Fruit fly (Drosophila melanogaster) whole organism, prepupa: ENCODE data around the gene CG31792.

Experiments used
- CG10631 ChIP-seq: fragments of 200-800 bp; sonication (Bioruptor generic); optimal IDR thresholded peaks from 2 replicates; lab custom pipeline; 2016; ENCODE audit warnings: missing biosample characterization, missing genetic modification characterization
- CG10669 ChIP-seq: fragments of 200-800 bp; sonication (Bioruptor generic); optimal IDR thresholded peaks from 3 replicates; lab custom pipeline; 2018; ENCODE audit warnings: missing biosample characterization, mild to moderate bottlenecking, missing genetic modification characterization, moderate library complexity
- CG11294 ChIP-seq: fragments of 200-800 bp; sonication (Bioruptor generic); IDR thresholded peaks from 2 replicates; pipeline ENCODE4 v1.3.6; 2022; ENCODE audit warnings: missing biosample characterization, missing genetic modification characterization
- CG16779 ChIP-seq: fragments of 200-800 bp; sonication (Bioruptor generic); optimal IDR thresholded peaks from 3 replicates; lab custom pipeline; 2017; ENCODE audit warnings: missing biosample characterization, mild to moderate bottlenecking, missing genetic modification characterization
- CG3032 ChIP-seq: fragments of 200-800 bp; optimal IDR thresholded peaks from 2 replicates; lab custom pipeline; 2019; ENCODE audit warnings: missing biosample characterization, mild to moderate bottlenecking, missing genetic modification characterization, moderate library complexity
- CG31627 ChIP-seq: fragments of 200-800 bp; sonication (Bioruptor generic); optimal IDR thresholded peaks from 3 replicates; lab custom pipeline; 2016; ENCODE audit warnings: missing biosample characterization, missing genetic modification characterization
- CG32006 ChIP-seq: fragments of 200-800 bp; sonication (Bioruptor generic); optimal IDR thresholded peaks from 3 replicates; lab custom pipeline; 2017; ENCODE audit warnings: missing biosample characterization, mild to moderate bottlenecking, missing genetic modification characterization
- CG34406 ChIP-seq: fragments of 200-800 bp; sonication (Bioruptor generic); optimal IDR thresholded peaks from 3 replicates; lab custom pipeline; 2016; ENCODE audit warnings: missing biosample characterization, missing genetic modification characterization
- CG3919 ChIP-seq: fragments of 200-800 bp; sonication (Bioruptor generic); optimal IDR thresholded peaks from 3 replicates; lab custom pipeline; 2016; ENCODE audit warnings: missing biosample characterization, missing genetic modification characterization
- CG4318 ChIP-seq: fragments of 200-800 bp; sonication (Bioruptor generic); optimal IDR thresholded peaks from 3 replicates; lab custom pipeline; 2017; ENCODE audit warnings: missing biosample characterization, mild to moderate bottlenecking, missing genetic modification characterization
- CG6163 ChIP-seq: fragments of 200-800 bp; sonication (Bioruptor generic); IDR thresholded peaks from 3 replicates; pipeline ENCODE4 v1.3.6; 2022; ENCODE audit warnings: missing biosample characterization, missing genetic modification characterization
- CG6276 ChIP-seq: fragments of 200-800 bp; sonication (Bioruptor generic); optimal IDR thresholded peaks from 2 replicates; lab custom pipeline; 2017; ENCODE audit warnings: missing biosample characterization, mild to moderate bottlenecking, missing genetic modification characterization
- CG6792 ChIP-seq: fragments of 200-800 bp; sonication (Bioruptor generic); optimal IDR thresholded peaks from 3 replicates; lab custom pipeline; 2016; ENCODE audit warnings: missing biosample characterization, missing genetic modification characterization
- CG6808 ChIP-seq: fragments of 200-800 bp; sonication (Bioruptor generic); optimal IDR thresholded peaks from 3 replicates; lab custom pipeline; 2017; ENCODE audit warnings: missing biosample characterization, missing genetic modification characterization, mild to moderate bottlenecking, moderate library complexity, missing genetic modification reagents
- CG6854 ChIP-seq: fragments of 200-800 bp; sonication (Bioruptor generic); optimal IDR thresholded peaks from 2 replicates; lab custom pipeline; 2017; ENCODE audit warnings: missing biosample characterization, mild to moderate bottlenecking, missing genetic modification characterization
- CG7368 ChIP-seq: fragments of 200-800 bp; sonication (Bioruptor generic); optimal IDR thresholded peaks from 3 replicates; lab custom pipeline; 2016; ENCODE audit warnings: missing biosample characterization, missing genetic modification characterization
- CG8119 ChIP-seq: fragments of 200-800 bp; sonication (Bioruptor generic); IDR thresholded peaks from 3 replicates; pipeline ENCODE4 v1.3.6; 2022; ENCODE audit warnings: missing biosample characterization, missing genetic modification characterization
- CG8319 ChIP-seq: fragments of 200-800 bp; sonication (Bioruptor generic); optimal IDR thresholded peaks from 3 replicates; lab custom pipeline; 2016; ENCODE audit warnings: missing biosample characterization, missing genetic modification characterization
- CG8632 ChIP-seq: fragments of 200-800 bp; sonication (Bioruptor generic); optimal IDR thresholded peaks from 3 replicates; lab custom pipeline; 2016; ENCODE audit warnings: missing biosample characterization, missing genetic modification characterization
- Eip75B ChIP-seq: fragments of 200-800 bp; sonication (Bioruptor generic); optimal IDR thresholded peaks from 3 replicates; lab custom pipeline; 2016; ENCODE audit warnings: missing biosample characterization, missing genetic modification characterization
- Eip78C ChIP-seq: fragments of 200-800 bp; sonication (Bioruptor generic); peaks from one replicate; lab custom pipeline; 2016; ENCODE audit warnings: missing biosample characterization, missing genetic modification characterization
- Eip93F ChIP-seq: fragments of 200-800 bp; sonication (Bioruptor generic); optimal IDR thresholded peaks from 2 replicates; lab custom pipeline; 2016; ENCODE audit warnings: missing biosample characterization, mild to moderate bottlenecking, missing genetic modification characterization
- Ets21C ChIP-seq: fragments of 200-800 bp; sonication (Bioruptor generic); optimal IDR thresholded peaks from 3 replicates; lab custom pipeline; 2016; ENCODE audit warnings: missing biosample characterization, missing genetic modification characterization
- Ets96B ChIP-seq: fragments of 200-800 bp; optimal IDR thresholded peaks from 2 replicates; lab custom pipeline; 2019; ENCODE audit warnings: missing biosample characterization, mild to moderate bottlenecking, missing genetic modification characterization, moderate library complexity
- Gug ChIP-seq: fragments of 200-800 bp; sonication (Bioruptor generic); IDR thresholded peaks from 2 replicates; pipeline ENCODE4 v1.3.6; 2022; ENCODE audit warnings: missing biosample characterization, missing genetic modification characterization
- Hr38 ChIP-seq: sonication (Bioruptor generic); optimal IDR thresholded peaks from 2 replicates; lab custom pipeline; 2016; ENCODE audit warnings: missing biosample characterization, missing genetic modification characterization
- Hr39 ChIP-seq: fragments of 200-800 bp; sonication (Bioruptor generic); optimal IDR thresholded peaks from 2 replicates; lab custom pipeline; 2016; ENCODE audit warnings: missing biosample characterization, missing genetic modification characterization
- Hr4 ChIP-seq: fragments of 200-800 bp; sonication (Bioruptor generic); optimal IDR thresholded peaks from 3 replicates; lab custom pipeline; 2016; ENCODE audit warnings: missing biosample characterization, missing genetic modification characterization
- Lpt ChIP-seq: fragments of 200-800 bp; sonication (Bioruptor generic); optimal IDR thresholded peaks from 3 replicates; lab custom pipeline; 2016; ENCODE audit warnings: missing biosample characterization, missing genetic modification characterization
- Met ChIP-seq: fragments of 200-800 bp; sonication (Bioruptor generic); optimal IDR thresholded peaks from 3 replicates; lab custom pipeline; 2016; ENCODE audit warnings: missing biosample characterization, missing genetic modification characterization
- OdsH ChIP-seq: fragments of 200-800 bp; sonication (Bioruptor generic); optimal IDR thresholded peaks from 3 replicates; lab custom pipeline; 2016; ENCODE audit warnings: missing biosample characterization, missing genetic modification characterization
- Smox ChIP-seq: fragments of 200-800 bp; sonication (Bioruptor generic); optimal IDR thresholded peaks from 3 replicates; lab custom pipeline; 2016; ENCODE audit warnings: missing biosample characterization, missing genetic modification characterization
- Sox102F ChIP-seq: fragments of 200-800 bp; sonication (Bioruptor generic); optimal IDR thresholded peaks from 2 replicates; lab custom pipeline; 2016; ENCODE audit warnings: missing biosample characterization, mild to moderate bottlenecking, missing genetic modification characterization
- Sox14 ChIP-seq: fragments of 200-800 bp; sonication (Bioruptor generic); optimal IDR thresholded peaks from 3 replicates; lab custom pipeline; 2016; ENCODE audit warnings: missing biosample characterization, missing genetic modification characterization
- Sox15 ChIP-seq: fragments of 200-800 bp; sonication (Bioruptor generic); optimal IDR thresholded peaks from 3 replicates; lab custom pipeline; 2016; ENCODE audit warnings: missing biosample characterization, missing genetic modification characterization
- achi ChIP-seq: fragments of 200-800 bp; sonication (Bioruptor generic); optimal IDR thresholded peaks from 3 replicates; lab custom pipeline; 2016; ENCODE audit warnings: missing biosample characterization, missing genetic modification characterization
- acj6 ChIP-seq: fragments of 200-800 bp; sonication (Bioruptor generic); optimal IDR thresholded peaks from 3 replicates; lab custom pipeline; 2016; ENCODE audit warnings: missing biosample characterization, missing genetic modification characterization
- cyc ChIP-seq: fragments of 200-800 bp; sonication (Bioruptor generic); optimal IDR thresholded peaks from 3 replicates; lab custom pipeline; 2016; ENCODE audit warnings: missing biosample characterization, missing genetic modification characterization
- dac ChIP-seq: fragments of 200-800 bp; sonication (Bioruptor generic); optimal IDR thresholded peaks from 2 replicates; lab custom pipeline; 2017; ENCODE audit warnings: missing biosample characterization, mild to moderate bottlenecking, missing genetic modification characterization
- dsx ChIP-seq: fragments of 200-800 bp; optimal IDR thresholded peaks from 3 replicates; lab custom pipeline; 2019; ENCODE audit warnings: missing biosample characterization, mild to moderate bottlenecking, missing genetic modification characterization, moderate library complexity; ENCODE audit not compliant: poor library complexity, severe bottlenecking
- eg ChIP-seq: fragments of 200-800 bp; sonication (Bioruptor generic); IDR thresholded peaks from 3 replicates; pipeline ENCODE4 v1.3.6; 2022; ENCODE audit warnings: missing biosample characterization, missing genetic modification characterization
- esn ChIP-seq: fragments of 200-800 bp; sonication (Bioruptor generic); optimal IDR thresholded peaks from 2 replicates; lab custom pipeline; 2016; ENCODE audit warnings: missing biosample characterization, mild to moderate bottlenecking, missing genetic modification characterization, moderate library complexity
- fd59A ChIP-seq: fragments of 200-800 bp; sonication (Bioruptor generic); optimal IDR thresholded peaks from 2 replicates; lab custom pipeline; 2017; ENCODE audit warnings: missing biosample characterization, mild to moderate bottlenecking, missing genetic modification characterization, missing genetic modification reagents
- fd85E ChIP-seq: fragments of 200-800 bp; sonication (Bioruptor generic); optimal IDR thresholded peaks from 3 replicates; lab custom pipeline; 2016; ENCODE audit warnings: missing biosample characterization, missing genetic modification characterization
- lz ChIP-seq: fragments of 200-800 bp; sonication (Bioruptor generic); optimal IDR thresholded peaks from 3 replicates; lab custom pipeline; 2016; ENCODE audit warnings: missing biosample characterization, missing genetic modification characterization
- net ChIP-seq: fragments of 200-800 bp; sonication (Bioruptor generic); optimal IDR thresholded peaks from 3 replicates; lab custom pipeline; 2016; ENCODE audit warnings: missing biosample characterization, missing genetic modification characterization
- pdm3 ChIP-seq: fragments of 200-800 bp; sonication (Bioruptor generic); optimal IDR thresholded peaks from 3 replicates; lab custom pipeline; 2016; ENCODE audit warnings: missing biosample characterization, missing genetic modification characterization
- salr ChIP-seq, 2 experiments: fragments of 200-800 bp; sonication (Bioruptor generic); optimal IDR thresholded peaks; 3 replicates each; lab custom pipeline; 2016 to 2018; ENCODE audit warnings: missing biosample characterization in 2 of 2, missing genetic modification characterization in 2 of 2, mild to moderate bottlenecking in 1 of 2
- ss ChIP-seq, 2 experiments: fragments of 200-800 bp; sonication (Bioruptor generic); optimal IDR thresholded peaks; 2 replicates in 1 of 2; 3 replicates in 1 of 2; lab custom pipeline; 2017 to 2018; ENCODE audit warnings: mild to moderate bottlenecking in 2 of 2, missing biosample characterization in 2 of 2, missing genetic modification characterization in 2 of 2, moderate library complexity in 1 of 2
- svp ChIP-seq: fragments of 200-800 bp; sonication (Bioruptor generic); peaks from one replicate; lab custom pipeline; 2016; ENCODE audit warnings: missing biosample characterization, missing genetic modification characterization
- topi ChIP-seq: fragments of 200-800 bp; sonication (Bioruptor generic); optimal IDR thresholded peaks from 3 replicates; lab custom pipeline; 2016; ENCODE audit warnings: missing biosample characterization, missing genetic modification characterization
- vri ChIP-seq: fragments of 200-800 bp; sonication (Bioruptor generic); optimal IDR thresholded peaks from 3 replicates; lab custom pipeline; 2016; ENCODE audit warnings: missing biosample characterization, mild to moderate bottlenecking, missing genetic modification characterization

The CG31792 gene

dm6 chr2L:19051534-19052100, 54.4 kb downstream of the CG31792 start, which contains the start of gene Rpn3:
Rpn3 (plus strand) TSS chr2L:19051790.
- TF ChIP-seq Ets96B (peak; percentile 83), Eip93F (GFP tag; lab: Kevin White, UChicago) (no peak), Ets21C (GFP tag; lab: Kevin White, UChicago) (peak; percentile 77), Sox15 (GFP tag; lab: Kevin White, UChicago) (peak; percentile 65), Hr4 (GFP tag; lab: Kevin White, UChicago) (no peak), ss (GFP tag; optimal IDR thresholded peaks at IDR 0.05; lab: Kevin White, UChicago) (peak in 1 of 2 experiments; percentile 68), CG34406 (GFP tag; lab: Kevin White, UChicago) (peak; percentile 84), fd59A (GFP tag; lab: Kevin White, UChicago) (peak; percentile 56), dac (GFP tag; lab: Kevin White, UChicago) (peak; percentile 56), Eip75B (GFP tag; lab: Kevin White, UChicago) (peak; percentile 84), salr (GFP tag; optimal IDR thresholded peaks at IDR 0.05; lab: Kevin White, UChicago) (peak in 1 of 2 experiments; percentile 1), CG11294 (peak; percentile 58; the same call in 1 of the 2 replicates), CG31627 (GFP tag; lab: Kevin White, UChicago) (peak; percentile 86), CG7368 (GFP tag; lab: Kevin White, UChicago) (peak; percentile 77), esn (peak; percentile 91), Sox14 (GFP tag; lab: Kevin White, UChicago) (peak; percentile 86), Hr39 (GFP tag; lab: Kevin White, UChicago) (peak; percentile 86), Smox (GFP tag; lab: Kevin White, UChicago) (no peak), fd85E (GFP tag; lab: Kevin White, UChicago) (no peak), CG8632 (GFP tag; lab: Kevin White, UChicago) (peak; percentile 80), topi (GFP tag; lab: Kevin White, UChicago) (peak; percentile 82), CG6792 (peak; percentile 82), cyc (GFP tag; lab: Kevin White, UChicago) (peak; percentile 82), svp (GFP tag; lab: Kevin White, UChicago) (no peak), OdsH (GFP tag; lab: Kevin White, UChicago) (no peak), CG3032 (tag; lab: Kevin White, UChicago) (peak; percentile 74), vri (GFP tag; lab: Kevin White, UChicago) (no peak), Sox102F (no peak), CG6276 (GFP tag; lab: Kevin White, UChicago) (no peak), Met (peak; percentile 88), CG6854 (no peak), eg (GFP tag; lab: Robert Waterston, UW) (peak; percentile 91), CG6808 (GFP tag; lab: Kevin White, UChicago) (no peak), Eip78C (GFP tag; lab: Kevin White, UChicago) (peak; percentile 90), acj6 (peak; percentile 88), CG8319 (GFP tag; lab: Kevin White, UChicago) (peak; percentile 62), net (GFP tag; lab: Kevin White, UChicago) (peak; percentile 75), Lpt (GFP tag; lab: Kevin White, UChicago) (peak; percentile 71), Gug (peak; percentile 77), dsx (peak; percentile 85), CG8119 (GFP tag; lab: Robert Waterston, UW) (peak; percentile 86), achi (GFP tag; lab: Kevin White, UChicago) (peak; percentile 77), CG6163 (GFP tag; lab: Robert Waterston, UW) (peak; percentile 92), CG4318 (GFP tag; lab: Kevin White, UChicago) (no peak), lz (GFP tag; lab: Kevin White, UChicago) (peak; percentile 89), Hr38 (GFP tag; lab: Kevin White, UChicago) (peak; percentile 26), CG10669 (peak; percentile 75), CG10631 (GFP tag; lab: Kevin White, UChicago) (no peak), CG32006 (GFP tag; lab: Kevin White, UChicago) (peak; percentile 80), pdm3 (GFP tag; lab: Kevin White, UChicago) (peak; percentile 90), CG3919 (peak; percentile 82), CG16779 (tag; lab: Kevin White, UChicago) (no peak)
